Worm (Caenorhabditis elegans) whole organism, midembryonic: ENCODE results near the gene ZK637.14.

Experiments
- cog-1 ChIP-seq: sonication (generic microtip); optimal IDR thresholded peaks from 2 replicates; lab custom pipeline; 2016; ENCODE audit warnings: missing genetic modification characterization, missing compliant biosample characterization
- flt-1 ChIP-seq: fragments of 200-800 bp; sonication (Bioruptor generic); IDR thresholded peaks from 2 replicates; pipeline ENCODE4 v1.3.6; 2022; ENCODE audit warnings: missing genetic modification characterization, missing compliant biosample characterization
- med-1 ChIP-seq: sonication (generic microtip); optimal IDR thresholded peaks from 2 replicates; lab custom pipeline; 2017; ENCODE audit warnings: missing genetic modification characterization, mild to moderate bottlenecking, missing compliant biosample characterization, antibody characterized with exemption, missing genetic modification reagents; ENCODE audit not compliant: insufficient read depth
- ref-1 ChIP-seq: fragments of 200-800 bp; sonication (Bioruptor generic); conservative IDR thresholded peaks from 2 replicates; pipeline ENCODE4 v1.3.6; 2022; ENCODE audit warnings: missing genetic modification reagents, missing genetic modification characterization, missing compliant biosample characterization
- tab-1 ChIP-seq: fragments of 200-800 bp; sonication (Bioruptor generic); IDR thresholded peaks from 2 replicates; pipeline ENCODE4 v1.3.6; 2022; ENCODE audit warnings: missing genetic modification characterization, missing compliant biosample characterization
- ztf-23 ChIP-seq: fragments of 200-800 bp; sonication (Bioruptor generic); IDR thresholded peaks from 2 replicates; pipeline ENCODE4 v1.3.6; 2022; ENCODE audit warnings: missing genetic modification reagents, missing genetic modification characterization, missing compliant biosample characterization

DNA sequence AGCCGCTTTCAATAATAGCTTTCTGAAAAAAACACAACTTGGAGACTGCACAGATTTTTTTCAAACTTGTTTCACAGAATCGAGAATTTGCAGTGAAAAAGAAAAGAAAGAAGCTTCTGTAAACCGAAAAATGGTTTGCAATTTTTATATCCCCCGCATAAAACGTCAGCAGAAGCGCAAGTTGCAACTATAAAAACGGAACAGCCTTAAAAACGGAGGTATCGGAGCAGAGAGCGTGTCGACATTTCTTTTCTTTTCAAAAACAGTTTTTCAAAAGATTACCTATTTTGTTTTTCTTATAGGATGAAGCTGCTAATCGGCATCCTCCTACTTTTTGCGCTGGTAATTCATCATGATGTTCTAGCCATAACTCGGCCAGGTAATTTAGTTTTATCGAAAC lies 37.0 kb downstream of the ZK637.14 start, which contains the start of gene plg-1:
- TF ChIP-seq med-1 (GFP tag; lab: Kevin White, UChicago) = no peak
- TF ChIP-seq tab-1 (GFP tag; lab: Robert Waterston, UW) = no peak
- TF ChIP-seq cog-1 (tag; lab: Kevin White, UChicago) = no peak
- TF ChIP-seq ztf-23 (GFP tag; lab: Robert Waterston, UW) = no peak
- no peak for TF ChIP-seq flt-1 (GFP tag; lab: Robert Waterston, UW)
- no peak for TF ChIP-seq ref-1
